Worm (Caenorhabditis elegans): ENCODE data around the gene F10C2.3.

DNA sequence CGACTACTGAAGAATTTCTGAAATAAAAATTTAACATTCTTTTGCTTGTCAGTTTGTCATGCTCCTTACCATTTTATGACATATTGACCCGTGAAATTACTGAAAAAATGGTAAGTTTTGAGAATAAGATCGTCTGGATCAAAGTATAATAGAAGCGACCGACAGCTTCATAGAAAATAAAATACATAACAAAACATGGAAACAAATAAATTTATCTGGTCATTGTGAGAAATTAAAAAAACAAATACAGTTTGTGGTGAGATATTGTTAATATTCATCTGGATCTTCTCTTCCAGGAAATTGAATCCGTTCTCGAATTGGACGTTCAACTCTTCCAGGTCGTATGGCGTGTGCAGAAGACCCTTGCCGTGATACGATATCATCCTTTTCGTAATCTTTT is 11.9 kb downstream of the F10C2.3 start, which contains the start of gene pkc-1:
- TF ChIP-seq ama-1 (optimal IDR thresholded peaks at IDR 0.05) (no peak), tbx-37 (GFP tag; conservative IDR thresholded peaks at IDR 0.05) (no peak), hnd-1 (tag; optimal IDR thresholded peaks at IDR 0.05) (no peak), pes-1 (GFP tag; IDR thresholded peaks at IDR 0.05) (no peak), tbx-11 (GFP tag; IDR thresholded peaks at IDR 0.05) (no peak), flt-1 (GFP tag; IDR thresholded peaks at IDR 0.05) (no peak), aly-1 (tag; optimal IDR thresholded peaks at IDR 0.05) (no peak), hmg-4 (GFP tag; optimal IDR thresholded peaks at IDR 0.05) (no peak), B0310.2 (tag; optimal IDR thresholded peaks at IDR 0.05) (no peak), ceh-13 (GFP tag; optimal IDR thresholded peaks at IDR 0.05) (no peak), tra-4 (tag; optimal IDR thresholded peaks at IDR 0.05) (no peak), hmbx-1 (tag; optimal IDR thresholded peaks at IDR 0.05) (no peak), scrt-1 (GFP tag; IDR thresholded peaks at IDR 0.05) (no peak)

All from whole organism, early embryonic.